Fruit fly (Drosophila melanogaster) whole organism, embryonic: ENCODE data around the gene Vm26Aa.

ENCODE experiments used
- B-H2 ChIP-seq: fragments of 200-800 bp; sonication (Bioruptor generic); optimal IDR thresholded peaks from 2 replicates; lab custom pipeline; 2018; ENCODE audit warnings: missing biosample characterization, mild to moderate bottlenecking, missing genetic modification characterization
- CG10543 ChIP-seq: fragments of 200-800 bp; sonication (Bioruptor generic); optimal IDR thresholded peaks from 3 replicates; lab custom pipeline; 2017; ENCODE audit warnings: missing biosample characterization, mild to moderate bottlenecking, missing genetic modification characterization, moderate library complexity
- CG11093 ChIP-seq: fragments of 200-800 bp; sonication (Bioruptor generic); IDR thresholded peaks from 3 replicates; pipeline ENCODE4 v1.3.6; 2022; ENCODE audit warnings: missing biosample characterization, missing genetic modification characterization
- CG11723 ChIP-seq: fragments of 200-800 bp; sonication (Bioruptor generic); optimal IDR thresholded peaks from 2 replicates; lab custom pipeline; 2017; ENCODE audit warnings: missing biosample characterization, mild to moderate bottlenecking, missing genetic modification characterization
- CG15479 ChIP-seq: fragments of 200-800 bp; sonication (Bioruptor generic); optimal IDR thresholded peaks from 3 replicates; lab custom pipeline; 2019; ENCODE audit warnings: missing biosample characterization, mild to moderate bottlenecking, missing genetic modification characterization, moderate library complexity
- CG17186 ChIP-seq: fragments of 200-800 bp; sonication (Bioruptor generic); optimal IDR thresholded peaks from 3 replicates; lab custom pipeline; 2017; ENCODE audit warnings: missing biosample characterization, missing genetic modification reagents, missing genetic modification characterization
- CG31388 ChIP-seq: fragments of 200-800 bp; sonication (Bioruptor generic); optimal IDR thresholded peaks from 2 replicates; lab custom pipeline; 2016; ENCODE audit warnings: missing biosample characterization, missing genetic modification characterization
- CG31441 ChIP-seq: fragments of 200-800 bp; sonication (Bioruptor generic); IDR thresholded peaks from 2 replicates; pipeline ENCODE4 v1.3.6; 2022; ENCODE audit warnings: missing biosample characterization, missing genetic modification characterization
- CG4854 ChIP-seq: fragments of 200-800 bp; sonication (Bioruptor generic); optimal IDR thresholded peaks from 2 replicates; lab custom pipeline; 2016; ENCODE audit warnings: missing biosample characterization, missing genetic modification characterization, inconsistent platforms
- CG6175 ChIP-seq: fragments of 200-800 bp; sonication (Bioruptor generic); IDR thresholded peaks from 3 replicates; pipeline ENCODE4 v1.3.6; 2022; ENCODE audit warnings: missing biosample characterization, missing genetic modification characterization
- CG8290 ChIP-seq, 3 experiments: fragments of 200-800 bp; sonication (Bioruptor generic); optimal IDR thresholded peaks; 2 replicates each; lab custom pipeline; 2016 to 2019; ENCODE audit warnings: missing biosample characterization in 3 of 3, missing genetic modification characterization in 3 of 3, mild to moderate bottlenecking in 2 of 3, moderate library complexity in 1 of 3
- D ChIP-seq, 2 experiments: fragments of 200-800 bp in 1 of 2; fragments of >200 bp in 1 of 2; sonication (Bioruptor generic) in 1 of 2; optimal IDR thresholded peaks; 2 replicates in 1 of 2; 3 replicates in 1 of 2; lab custom pipeline; 2017; ENCODE audit warnings: mild to moderate bottlenecking in 1 of 2, missing biosample characterization in 1 of 2, missing genetic modification characterization in 1 of 2, missing genetic modification reagents in 1 of 2
- D19A ChIP-seq: fragments of 200-800 bp; optimal IDR thresholded peaks from 3 replicates; lab custom pipeline; 2019; ENCODE audit warnings: missing biosample characterization, mild to moderate bottlenecking, missing genetic modification characterization, moderate library complexity
- Ets65A ChIP-seq: fragments of 200-800 bp; sonication (Bioruptor generic); peaks from one replicate; lab custom pipeline; 2016; ENCODE audit warnings: missing biosample characterization, missing genetic modification characterization
- HLH3B ChIP-seq: fragments of 200-800 bp; sonication (Bioruptor generic); IDR thresholded peaks from 2 replicates; pipeline ENCODE4 v1.3.6; 2022; ENCODE audit warnings: missing biosample characterization, missing genetic modification characterization
- Hand ChIP-seq: fragments of 200-800 bp; sonication (Bioruptor generic); optimal IDR thresholded peaks from 2 replicates; lab custom pipeline; 2017; ENCODE audit warnings: mild to moderate bottlenecking, missing biosample characterization, missing genetic modification reagents, missing genetic modification characterization
- MTF-1 ChIP-seq: fragments of 200-800 bp; sonication (Bioruptor generic); optimal IDR thresholded peaks from 2 replicates; lab custom pipeline; 2018; ENCODE audit warnings: missing biosample characterization, mild to moderate bottlenecking, missing genetic modification characterization, borderline replicate concordance
- Neu2 ChIP-seq: fragments of 200-800 bp; sonication (Bioruptor generic); optimal IDR thresholded peaks from 3 replicates; lab custom pipeline; 2016; ENCODE audit warnings: missing biosample characterization, missing genetic modification characterization, borderline replicate concordance
- Nf-YB ChIP-seq: fragments of 200-800 bp; sonication (Bioruptor generic); optimal IDR thresholded peaks from 3 replicates; lab custom pipeline; 2019; ENCODE audit warnings: missing biosample characterization, mild to moderate bottlenecking, missing genetic modification characterization, moderate library complexity
- Nf-YC ChIP-seq: fragments of 200-800 bp; optimal IDR thresholded peaks from 3 replicates; lab custom pipeline; 2019; ENCODE audit warnings: missing biosample characterization, mild to moderate bottlenecking, missing genetic modification characterization, moderate library complexity
- Sox100B ChIP-seq: fragments of 200-800 bp; sonication (Bioruptor generic); optimal IDR thresholded peaks from 3 replicates; lab custom pipeline; 2018; ENCODE audit warnings: missing biosample characterization, mild to moderate bottlenecking, missing genetic modification characterization
- Trl ChIP-seq, 3 experiments: fragments of >200 bp in 2 of 3; fragments of 200-800 bp in 1 of 3; sonication (Bioruptor generic) in 1 of 3; optimal IDR thresholded peaks; 2 replicates in 1 of 3; 3 replicates in 2 of 3; lab custom pipeline; 2016 to 2017; ENCODE audit warnings: missing biosample characterization in 1 of 3, missing genetic modification characterization in 1 of 3
- Xbp1 ChIP-seq: fragments of 200-800 bp; sonication (Bioruptor generic); optimal IDR thresholded peaks from 3 replicates; lab custom pipeline; 2016; ENCODE audit warnings: missing biosample characterization, mild to moderate bottlenecking, missing genetic modification characterization
- ap ChIP-seq: fragments of 200-800 bp; sonication (Bioruptor generic); IDR thresholded peaks from 2 replicates; pipeline ENCODE4 v1.3.6; 2022; ENCODE audit warnings: missing biosample characterization, missing genetic modification characterization
- chinmo ChIP-seq: fragments of 200-800 bp; sonication (Bioruptor generic); IDR thresholded peaks from 4 replicates; pipeline ENCODE4 v1.3.6; 2022; ENCODE audit warnings: missing biosample characterization, missing genetic modification characterization; ENCODE audit not compliant: partially characterized antibody
- dati ChIP-seq: fragments of 200-800 bp; sonication (Bioruptor generic); IDR thresholded peaks from 2 replicates; pipeline ENCODE4 v1.3.6; 2022; ENCODE audit warnings: missing biosample characterization, missing genetic modification characterization
- dmrt11E ChIP-seq: fragments of 200-800 bp; sonication (Bioruptor generic); optimal IDR thresholded peaks from 3 replicates; lab custom pipeline; 2018; ENCODE audit warnings: missing biosample characterization, mild to moderate bottlenecking, missing genetic modification characterization, moderate library complexity
- dpn ChIP-seq, 2 experiments: fragments of 200-800 bp; sonication (Bioruptor generic); optimal IDR thresholded peaks; 3 replicates each; lab custom pipeline; 2016; ENCODE audit warnings: missing biosample characterization in 2 of 2, missing genetic modification characterization in 2 of 2
- gcm2 ChIP-seq: fragments of 200-800 bp; sonication (Bioruptor generic); optimal IDR thresholded peaks from 2 replicates; lab custom pipeline; 2016; ENCODE audit warnings: missing biosample characterization, missing genetic modification characterization
- h ChIP-seq: fragments of >200 bp; optimal IDR thresholded peaks from 2 replicates; lab custom pipeline; 2017
- hkb ChIP-seq, 2 experiments: fragments of 200-800 bp in 1 of 2; fragments of >200 bp in 1 of 2; sonication (Bioruptor generic) in 1 of 2; IDR thresholded peaks in 1 of 2; optimal IDR thresholded peaks in 1 of 2; 2 replicates each; pipeline versions ENCODE4 v1.3.6 to Lab custom; 2017 to 2022; ENCODE audit warnings: missing biosample characterization in 1 of 2, missing genetic modification characterization in 1 of 2
- jumu ChIP-seq: fragments of 200-800 bp; sonication (Bioruptor generic); optimal IDR thresholded peaks from 3 replicates; lab custom pipeline; 2016; ENCODE audit warnings: missing biosample characterization, missing genetic modification characterization
- lilli ChIP-seq: fragments of 200-800 bp; sonication (Bioruptor generic); optimal IDR thresholded peaks from 3 replicates; lab custom pipeline; 2016; ENCODE audit warnings: missing biosample characterization, missing genetic modification characterization
- luna ChIP-seq: fragments of 200-800 bp; sonication (Bioruptor generic); optimal IDR thresholded peaks from 2 replicates; lab custom pipeline; 2016; ENCODE audit warnings: missing biosample characterization, missing genetic modification characterization
- row ChIP-seq: fragments of 200-800 bp; sonication (Bioruptor generic); IDR thresholded peaks from 3 replicates; pipeline ENCODE4 v1.3.6; 2022; ENCODE audit warnings: missing biosample characterization, missing genetic modification characterization
- sima ChIP-seq: fragments of 200-800 bp; sonication (Bioruptor generic); optimal IDR thresholded peaks from 2 replicates; lab custom pipeline; 2016; ENCODE audit warnings: missing biosample characterization, missing genetic modification characterization
- sisA ChIP-seq: fragments of 200-800 bp; sonication (Bioruptor generic); IDR thresholded peaks from 2 replicates; pipeline ENCODE4 v1.3.6; 2022; ENCODE audit warnings: missing biosample characterization, missing genetic modification characterization
- slbo ChIP-seq: fragments of 200-800 bp; sonication (Bioruptor generic); IDR thresholded peaks from 2 replicates; pipeline ENCODE4 v1.3.6; 2022; ENCODE audit warnings: missing biosample characterization, missing genetic modification characterization
- slou ChIP-seq: fragments of 200-800 bp; sonication (Bioruptor generic); optimal IDR thresholded peaks from 3 replicates; lab custom pipeline; 2016; ENCODE audit warnings: missing biosample characterization, missing genetic modification characterization
- slp2 ChIP-seq: fragments of 200-800 bp; sonication (Bioruptor generic); optimal IDR thresholded peaks from 2 replicates; lab custom pipeline; 2016; ENCODE audit warnings: missing biosample characterization, missing genetic modification characterization
- sob ChIP-seq: fragments of 200-800 bp; sonication (Bioruptor generic); IDR thresholded peaks from 2 replicates; pipeline ENCODE4 v1.3.6; 2022; ENCODE audit warnings: missing biosample characterization, missing genetic modification characterization
- sr ChIP-seq: fragments of 200-800 bp; sonication (Bioruptor generic); IDR thresholded peaks from 3 replicates; pipeline ENCODE4 v1.3.6; 2022; ENCODE audit warnings: missing biosample characterization, missing genetic modification characterization
- tap ChIP-seq: fragments of 200-800 bp; optimal IDR thresholded peaks from 3 replicates; lab custom pipeline; 2019; ENCODE audit warnings: missing biosample characterization, mild to moderate bottlenecking, missing genetic modification characterization, moderate library complexity
- tin ChIP-seq: fragments of 200-800 bp; sonication (Bioruptor generic); optimal IDR thresholded peaks from 3 replicates; lab custom pipeline; 2016; ENCODE audit warnings: missing biosample characterization, missing genetic modification characterization
- toy ChIP-seq: fragments of 200-800 bp; sonication (Bioruptor generic); IDR thresholded peaks from 2 replicates; pipeline ENCODE4 v1.3.6; 2022; ENCODE audit warnings: missing biosample characterization, missing genetic modification characterization
- twi ChIP-seq: fragments of 200-800 bp; optimal IDR thresholded peaks from 2 replicates; lab custom pipeline; 2019; ENCODE audit warnings: missing biosample characterization, mild to moderate bottlenecking, missing genetic modification characterization, moderate library complexity
- tx ChIP-seq: fragments of 200-800 bp; sonication (Bioruptor generic); optimal IDR thresholded peaks from 2 replicates; lab custom pipeline; 2016; ENCODE audit warnings: missing biosample characterization, missing genetic modification characterization
- unc-4 ChIP-seq: fragments of 200-800 bp; sonication (Bioruptor generic); IDR thresholded peaks from 2 replicates; pipeline ENCODE4 v1.3.6; 2022; ENCODE audit warnings: missing biosample characterization, missing genetic modification characterization; ENCODE audit not compliant: partially characterized antibody
- wek ChIP-seq: fragments of 200-800 bp; sonication (Bioruptor generic); optimal IDR thresholded peaks from 3 replicates; lab custom pipeline; 2018; ENCODE audit warnings: missing biosample characterization, mild to moderate bottlenecking, missing genetic modification characterization, moderate library complexity
- z ChIP-seq: fragments of 200-800 bp; sonication (Bioruptor generic); IDR thresholded peaks from 3 replicates; pipeline ENCODE4 v1.3.6; 2022; ENCODE audit warnings: missing biosample characterization, missing genetic modification characterization

Gene Vm26Aa

DNA sequence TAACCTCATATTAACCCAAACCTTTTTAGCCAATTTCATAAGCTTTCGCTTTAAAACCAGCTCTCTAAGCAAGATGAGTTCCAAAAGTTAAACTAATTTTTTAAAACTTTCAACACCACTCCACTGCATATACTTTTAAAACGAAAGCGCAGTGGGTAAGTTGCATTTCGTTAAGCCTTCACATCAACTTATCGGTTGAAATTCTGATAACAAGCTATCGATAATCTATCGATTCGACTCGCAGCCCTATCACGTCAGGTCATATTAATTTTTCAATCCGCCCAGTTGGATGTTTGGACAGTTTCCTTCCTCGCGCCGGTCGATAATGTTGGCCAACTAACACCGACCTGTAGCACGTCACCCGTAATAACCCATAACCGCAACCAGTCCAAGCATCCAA, 26.0 kb upstream of the Vm26Aa start, which contains the start of gene ifc (continued):
- no peak for TF ChIP-seq h
- peak; percentile 76 for TF ChIP-seq B-H2 (GFP tag; lab: Kevin White, UChicago)
- peak; percentile 32 for TF ChIP-seq CG10543 (GFP tag; lab: Kevin White, UChicago)
- peak; percentile 31 for TF ChIP-seq CG4854 (GFP tag; lab: Kevin White, UChicago)
- TF ChIP-seq D (optimal IDR thresholded peaks at IDR 0.05; lab: Kevin White, UChicago) = no peak
- TF ChIP-seq D (GFP tag; optimal IDR thresholded peaks at IDR 0.05; lab: Kevin White, UChicago) = no peak
- TF ChIP-seq unc-4 (GFP tag; lab: Robert Waterston, UW) = no peak
- peak; percentile 66 for TF ChIP-seq luna (GFP tag; lab: Kevin White, UChicago)
- TF ChIP-seq CG6175 = no peak
- no peak for TF ChIP-seq gcm2 (GFP tag; lab: Kevin White, UChicago)
- TF ChIP-seq sima (GFP tag; lab: Kevin White, UChicago) = no peak
- no peak for TF ChIP-seq CG31388 (GFP tag; lab: Kevin White, UChicago)
- peak; percentile 95 for TF ChIP-seq Ets65A (GFP tag; lab: Kevin White, UChicago)
- TF ChIP-seq toy (GFP tag; lab: Robert Waterston, UW) = no peak
- peak; percentile 32 for TF ChIP-seq dmrt11E (tag; lab: Kevin White, UChicago)
- no peak for TF ChIP-seq slbo
- no peak for TF ChIP-seq CG15479 (GFP tag; lab: Kevin White, UChicago)
- TF ChIP-seq HLH3B (GFP tag; lab: Robert Waterston, UW) = no peak
- TF ChIP-seq Hand = no peak
- peak; percentile 19 for TF ChIP-seq Nf-YB
- no peak for TF ChIP-seq chinmo (GFP tag; lab: Robert Waterston, UW)
- no peak for TF ChIP-seq sob
- TF ChIP-seq Xbp1 = peak; percentile 67
- peak; percentile 79 for TF ChIP-seq hkb (optimal IDR thresholded peaks at IDR 0.05; lab: Kevin White, UChicago)
- no peak for TF ChIP-seq hkb (GFP tag; IDR thresholded peaks at IDR 0.05; lab: Robert Waterston, UW)
- TF ChIP-seq slou (GFP tag; lab: Kevin White, UChicago) = peak; percentile 22
- TF ChIP-seq twi (tag; lab: Kevin White, UChicago) = no peak
- TF ChIP-seq lilli (GFP tag; lab: Kevin White, UChicago) = peak; percentile 76
- peak; percentile 71 for TF ChIP-seq jumu (GFP tag; lab: Kevin White, UChicago)
- TF ChIP-seq row (GFP tag; lab: Robert Waterston, UW) = no peak
- peak; percentile 7 for TF ChIP-seq CG11723 (GFP tag; lab: Kevin White, UChicago)
- no peak for TF ChIP-seq slp2 (GFP tag; lab: Kevin White, UChicago)
- no peak for TF ChIP-seq MTF-1 (GFP tag; lab: Kevin White, UChicago)
- no peak for TF ChIP-seq sr (GFP tag; lab: Robert Waterston, UW)
- TF ChIP-seq CG8290 (GFP tag; optimal IDR thresholded peaks at IDR 0.05; lab: Kevin White, UChicago) = peak; percentile 89
- TF ChIP-seq CG8290 (tag; optimal IDR thresholded peaks at IDR 0.05; lab: Kevin White, UChicago) = peak; percentile 43 to 84
- peak; percentile 82 for TF ChIP-seq Neu2
- no peak for TF ChIP-seq sisA (GFP tag; lab: Robert Waterston, UW)
- TF ChIP-seq wek = peak; percentile 30
- peak; percentile 66 for TF ChIP-seq CG17186
- no peak for TF ChIP-seq CG11093 (GFP tag; lab: Robert Waterston, UW)
- no peak for TF ChIP-seq dati (GFP tag; lab: Robert Waterston, UW)
- TF ChIP-seq Nf-YC (tag; lab: Kevin White, UChicago) = peak; percentile 56
- TF ChIP-seq z (GFP tag; lab: Robert Waterston, UW) = no peak
- peak; percentile 35 for TF ChIP-seq tin (GFP tag; lab: Kevin White, UChicago)
- no peak for TF ChIP-seq CG31441 (GFP tag; lab: Robert Waterston, UW)
- peak; percentile 34 for TF ChIP-seq D19A (tag; lab: Kevin White, UChicago)
- peak; percentile 67 to 75 for TF ChIP-seq dpn (GFP tag; optimal IDR thresholded peaks at IDR 0.05; lab: Kevin White, UChicago)
- TF ChIP-seq tap (tag; lab: Kevin White, UChicago) = peak; percentile 38
- no peak for TF ChIP-seq ap (GFP tag; lab: Robert Waterston, UW)
- no peak for TF ChIP-seq Sox100B
- peak; percentile 37 for TF ChIP-seq tx (GFP tag; lab: Kevin White, UChicago)
- no peak for TF ChIP-seq Trl (optimal IDR thresholded peaks at IDR 0.05; lab: Kevin White, UChicago)
- peak; percentile 75 for TF ChIP-seq Trl (GFP tag; optimal IDR thresholded peaks at IDR 0.05; lab: Kevin White, UChicago)
